Worm (Caenorhabditis elegans) whole organism, L1 larva: ENCODE measurements around the gene spp-31.

Source experiments
- F16B12.6 ChIP-seq: fragments of 150-350 bp; optimal IDR thresholded peaks from 2 replicates; lab custom pipeline; 2014; ENCODE audit warnings: missing biosample characterization, missing genetic modification characterization
- Y116A8C.19 ChIP-seq: sonication (generic microtip); optimal IDR thresholded peaks from 2 replicates; lab custom pipeline; 2016; ENCODE audit warnings: missing compliant biosample characterization, missing genetic modification characterization, borderline replicate concordance
- aha-1 ChIP-seq: fragments of 150-350 bp; optimal IDR thresholded peaks from 2 replicates; lab custom pipeline; 2014; ENCODE audit warnings: missing biosample characterization, missing genetic modification characterization
- alr-1 ChIP-seq: fragments of 200-800 bp; sonication (Bioruptor generic); optimal IDR thresholded peaks from 2 replicates; lab custom pipeline; 2018; ENCODE audit warnings: borderline replicate concordance, mild to moderate bottlenecking, missing genetic modification characterization, missing compliant biosample characterization
- ama-1 ChIP-seq: fragments of 150-350 bp; optimal IDR thresholded peaks from 2 replicates; lab custom pipeline; 2014
- blmp-1 ChIP-seq: fragments of 150-350 bp; optimal IDR thresholded peaks from 2 replicates; lab custom pipeline; 2014; ENCODE audit warnings: missing biosample characterization, missing genetic modification characterization
- ceh-63 ChIP-seq: fragments of 200-800 bp; sonication (Bioruptor generic); optimal IDR thresholded peaks from 2 replicates; lab custom pipeline; 2018; ENCODE audit warnings: mild to moderate bottlenecking, missing genetic modification characterization, missing compliant biosample characterization
- ceh-88 ChIP-seq: fragments of 200-800 bp; sonication (Bioruptor generic); IDR thresholded peaks from 2 replicates; pipeline ENCODE4 v1.3.6; 2022; ENCODE audit warnings: missing genetic modification characterization, missing compliant biosample characterization
- ceh-90 ChIP-seq: sonication (generic microtip); optimal IDR thresholded peaks from 2 replicates; lab custom pipeline; 2016; ENCODE audit warnings: missing genetic modification characterization, missing compliant biosample characterization
- ces-1 ChIP-seq: fragments of 150-350 bp; optimal IDR thresholded peaks from 2 replicates; lab custom pipeline; 2014; ENCODE audit warnings: missing biosample characterization, missing genetic modification reagents, missing genetic modification characterization
- dpl-1 ChIP-seq, 3 experiments: fragments of 150-350 bp in 2 of 3; sonication (generic microtip) in 1 of 3; optimal IDR thresholded peaks; 2 replicates each; lab custom pipeline; 2014 to 2017; ENCODE audit warnings: missing biosample characterization in 3 of 3, missing genetic modification characterization in 3 of 3, missing genetic modification reagents in 3 of 3
- efl-1 ChIP-seq, 4 experiments: fragments of 150-350 bp; optimal IDR thresholded peaks in 3 of 4; peaks in 1 of 4; 1 replicate in 1 of 4; 2 replicates in 3 of 4; lab custom pipeline; 2014; ENCODE audit warnings: missing biosample characterization in 2 of 4, missing genetic modification characterization in 2 of 4, missing genetic modification reagents in 2 of 4
- efl-3 ChIP-seq: fragments of 200-800 bp; sonication (Bioruptor generic); optimal IDR thresholded peaks from 2 replicates; lab custom pipeline; 2018; ENCODE audit warnings: mild to moderate bottlenecking, missing genetic modification characterization, missing compliant biosample characterization
- egl-13 ChIP-seq: sonication (generic microtip); optimal IDR thresholded peaks from 2 replicates; lab custom pipeline; 2016; ENCODE audit warnings: missing genotype, missing genetic modification reagents, missing genetic modification characterization, missing compliant biosample characterization
- elt-3 ChIP-seq, 6 experiments: fragments of 150-350 bp in 1 of 6; sonication (generic microtip); optimal IDR thresholded peaks; 2 replicates each; lab custom pipeline; 2017 to 2018; ENCODE audit warnings: missing biosample characterization in 6 of 6, missing genetic modification characterization in 6 of 6, inconsistent platforms in 1 of 6
- ets-5 ChIP-seq: fragments of 200-800 bp; sonication (Bioruptor generic); IDR thresholded peaks from 2 replicates; pipeline ENCODE4 v1.3.6; 2022; ENCODE audit warnings: missing genetic modification characterization, missing compliant biosample characterization
- fos-1 ChIP-seq: fragments of 150-350 bp; optimal IDR thresholded peaks from 2 replicates; lab custom pipeline; 2014; ENCODE audit warnings: missing biosample characterization, missing genetic modification characterization
- hlh-4 ChIP-seq: sonication (generic microtip); optimal IDR thresholded peaks from 2 replicates; lab custom pipeline; 2016; ENCODE audit warnings: mild to moderate bottlenecking, missing genetic modification characterization, missing compliant biosample characterization
- isw-1 ChIP-seq: fragments of 200-800 bp; sonication (Bioruptor generic); IDR thresholded peaks from 2 replicates; pipeline ENCODE4 v1.3.6; 2022; ENCODE audit warnings: missing genetic modification characterization, missing compliant biosample characterization
- jun-1 ChIP-seq: fragments of 150-350 bp; optimal IDR thresholded peaks from 2 replicates; lab custom pipeline; 2014; ENCODE audit warnings: missing biosample characterization, missing genetic modification reagents, missing genetic modification characterization
- lin-15B ChIP-seq: fragments of 150-350 bp; sonication (generic microtip); optimal IDR thresholded peaks from 3 replicates; lab custom pipeline; 2014; ENCODE audit warnings: missing biosample characterization, missing genetic modification characterization
- lin-35 ChIP-seq, 2 experiments: fragments of 150-350 bp; optimal IDR thresholded peaks; 2 replicates each; lab custom pipeline; 2014; ENCODE audit warnings: missing biosample characterization in 2 of 2, missing genetic modification characterization in 2 of 2, missing genetic modification reagents in 2 of 2
- lin-39 ChIP-seq: fragments of 150-350 bp; optimal IDR thresholded peaks from 2 replicates; lab custom pipeline; 2014; ENCODE audit warnings: missing biosample characterization, missing genetic modification reagents, missing genetic modification characterization
- lsy-2 ChIP-seq, 2 experiments: fragments of 150-350 bp; optimal IDR thresholded peaks; 2 replicates each; lab custom pipeline; 2014; ENCODE audit warnings: missing biosample characterization in 2 of 2, missing genetic modification characterization in 2 of 2
- mep-1 ChIP-seq: fragments of 150-350 bp; optimal IDR thresholded peaks from 2 replicates; lab custom pipeline; 2014; ENCODE audit warnings: missing biosample characterization, missing genetic modification characterization
- nhr-12 ChIP-seq: sonication (generic microtip); optimal IDR thresholded peaks from 2 replicates; lab custom pipeline; 2017; ENCODE audit warnings: missing biosample characterization, missing genetic modification characterization
- nhr-19 ChIP-seq: fragments of 200-800 bp; sonication (Bioruptor generic); conservative IDR thresholded peaks from 2 replicates; pipeline ENCODE4 v1.3.6; 2022; ENCODE audit warnings: missing genetic modification characterization, missing compliant biosample characterization
- nhr-237 ChIP-seq: fragments of 150-350 bp; optimal IDR thresholded peaks from 2 replicates; lab custom pipeline; 2014; ENCODE audit warnings: missing biosample characterization, missing genetic modification characterization
- nhr-28 ChIP-seq: fragments of 150-350 bp; optimal IDR thresholded peaks from 2 replicates; lab custom pipeline; 2014; ENCODE audit warnings: missing biosample characterization, missing genetic modification characterization
- nhr-76 ChIP-seq: sonication (generic microtip); optimal IDR thresholded peaks from 2 replicates; lab custom pipeline; 2017; ENCODE audit warnings: missing biosample characterization, missing genetic modification characterization
- nhr-84 ChIP-seq: sonication (generic microtip); optimal IDR thresholded peaks from 2 replicates; lab custom pipeline; 2017; ENCODE audit warnings: missing biosample characterization, missing genetic modification characterization
- nhr-85 ChIP-seq: sonication (generic microtip); peaks from one replicate; lab custom pipeline; 2016; ENCODE audit warnings: missing genetic modification characterization, inconsistent platforms, missing compliant biosample characterization
- pax-3 ChIP-seq: fragments of 200-800 bp; sonication (Bioruptor generic); optimal IDR thresholded peaks from 2 replicates; lab custom pipeline; 2018; ENCODE audit warnings: mild to moderate bottlenecking, missing genetic modification characterization, moderate library complexity, missing compliant biosample characterization
- rnt-1 ChIP-seq: sonication (generic microtip); optimal IDR thresholded peaks from 2 replicates; lab custom pipeline; 2016; ENCODE audit warnings: mild to moderate bottlenecking, missing genetic modification characterization, moderate library complexity, missing compliant biosample characterization
- snpc-4 ChIP-seq: fragments of 150-350 bp; optimal IDR thresholded peaks from 2 replicates; lab custom pipeline; 2014; ENCODE audit warnings: missing biosample characterization, missing genetic modification characterization
- snu-23 ChIP-seq: sonication (generic microtip); optimal IDR thresholded peaks from 2 replicates; lab custom pipeline; 2016; ENCODE audit warnings: missing genetic modification characterization, missing compliant biosample characterization
- sup-37 ChIP-seq: fragments of 200-800 bp; sonication (Bioruptor generic); optimal IDR thresholded peaks from 2 replicates; lab custom pipeline; 2018; ENCODE audit warnings: mild to moderate bottlenecking, missing genetic modification characterization, missing compliant biosample characterization
- swsn-7 ChIP-seq: sonication (generic microtip); optimal IDR thresholded peaks from 2 replicates; lab custom pipeline; 2016; ENCODE audit warnings: missing genetic modification characterization, missing compliant biosample characterization
- tlp-1 ChIP-seq: fragments of 150-350 bp; optimal IDR thresholded peaks from 2 replicates; lab custom pipeline; 2014; ENCODE audit warnings: missing biosample characterization, missing genetic modification characterization
- unc-30 ChIP-seq: sonication (generic microtip); optimal IDR thresholded peaks from 2 replicates; lab custom pipeline; 2017; ENCODE audit warnings: missing biosample characterization, missing genetic modification characterization
- zag-1 ChIP-seq: fragments of 150-350 bp; optimal IDR thresholded peaks from 2 replicates; lab custom pipeline; 2014; ENCODE audit warnings: missing biosample characterization, missing genetic modification characterization
- zip-4 ChIP-seq: fragments of 200-800 bp; sonication (Bioruptor generic); optimal IDR thresholded peaks from 2 replicates; lab custom pipeline; 2018; ENCODE audit warnings: mild to moderate bottlenecking, missing genetic modification characterization, moderate library complexity, missing compliant biosample characterization
- ztf-11 ChIP-seq, 2 experiments: sonication (generic microtip); optimal IDR thresholded peaks; 2 replicates each; lab custom pipeline; 2016 to 2017; ENCODE audit warnings: missing genetic modification characterization in 2 of 2, missing biosample characterization in 1 of 2, missing compliant biosample characterization in 1 of 2
- ztf-4 ChIP-seq: fragments of 150-350 bp; optimal IDR thresholded peaks from 2 replicates; lab custom pipeline; 2014; ENCODE audit warnings: missing biosample characterization, missing genetic modification characterization

spp-31 gene

DNA sequence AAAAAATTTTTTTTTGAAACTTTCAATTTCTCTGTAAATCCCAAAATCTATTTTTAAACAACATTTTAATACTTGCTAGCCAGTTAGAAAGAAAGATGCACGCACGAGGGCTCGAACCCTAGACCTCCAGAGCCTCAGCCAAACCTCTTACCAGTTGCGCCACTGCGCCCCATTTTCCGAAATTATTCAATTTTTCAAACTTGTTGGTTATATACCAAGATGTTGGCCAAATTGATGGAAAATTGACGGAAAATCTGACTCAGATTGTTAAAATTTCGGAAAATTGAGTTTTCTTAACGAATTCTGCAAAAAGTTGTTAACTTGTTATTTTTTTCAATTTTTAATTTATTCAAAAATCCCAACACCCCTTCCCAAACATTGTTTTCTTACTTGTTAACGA, 40.6 kb upstream of the spp-31 start:
- TF ChIP-seq egl-13 (tag; lab: Kevin White, UChicago) (no peak), nhr-12 (no peak), zag-1 (no peak), tlp-1 (tag; lab: Kevin White, UChicago) (no peak), swsn-7 (tag; lab: Kevin White, UChicago) (no peak), nhr-85 (tag; lab: Kevin White, UChicago) (no peak), isw-1 (GFP tag; lab: Robert Waterston, UW) (no peak), jun-1 (tag; lab: Kevin White, UChicago) (no peak), ces-1 (GFP tag; lab: Kevin White, UChicago) (no peak), alr-1 (tag; lab: Kevin White, UChicago) (no peak), snpc-4 (no peak)

- TF ChIP-seq efl-1 (optimal IDR thresholded peaks at IDR 0.05; lab: Kevin White, UChicago) = no peak
- peak in 1 of 2 experiments; percentile 32 for TF ChIP-seq efl-1 (GFP tag; optimal IDR thresholded peaks at IDR 0.05 in 1 of 2; lab: Kevin White, UChicago)
- no peak for TF ChIP-seq tlp-1 (tag; lab: Kevin White, UChicago)
Measured at ce11 chrIV:1367041-1367440, 39.3 kb upstream of the spp-31 start.

ce11 chrIV:1371300-1371699, 35.1 kb upstream of the spp-31 start:
- TF ChIP-seq ztf-11 (tag; optimal IDR thresholded peaks at IDR 0.05; lab: Kevin White, UChicago) (no peak), efl-3 (no peak), nhr-12 (no peak), ces-1 (GFP tag; lab: Kevin White, UChicago) (no peak), elt-3 (tag; optimal IDR thresholded peaks at IDR 0.05; lab: Kevin White, UChicago) (no peak), zip-4 (GFP tag; lab: Kevin White, UChicago) (no peak), fos-1 (no peak), lin-39 (tag; lab: Kevin White, UChicago) (no peak), snu-23 (GFP tag; lab: Kevin White, UChicago) (no peak), blmp-1 (tag; lab: Kevin White, UChicago) (peak; percentile 88), jun-1 (tag; lab: Kevin White, UChicago) (peak; percentile 1), F16B12.6 (tag; lab: Kevin White, UChicago) (no peak), nhr-19 (GFP tag; lab: Robert Waterston, UW) (no peak), lin-35 (GFP tag; optimal IDR thresholded peaks at IDR 0.05; lab: Kevin White, UChicago) (no peak), unc-30 (tag; lab: Kevin White, UChicago) (no peak), nhr-84 (no peak), nhr-28 (tag; lab: Kevin White, UChicago) (no peak), ztf-4 (peak; percentile 28), lin-15B (tag; lab: Kevin White, UChicago) (no peak), efl-1 (optimal IDR thresholded peaks at IDR 0.05; lab: Kevin White, UChicago) (no peak), efl-1 (GFP tag; optimal IDR thresholded peaks at IDR 0.05 in 1 of 2; lab: Kevin White, UChicago) (no peak), ets-5 (GFP tag; lab: Robert Waterston, UW) (no peak), dpl-1 (GFP tag; optimal IDR thresholded peaks at IDR 0.05; lab: Kevin White, UChicago) (no peak), tlp-1 (tag; lab: Kevin White, UChicago) (no peak), ama-1 (lab: Kevin White, UChicago) (no peak)
- TF ChIP-seq, all 84 proteins: peak for 3

DNA sequence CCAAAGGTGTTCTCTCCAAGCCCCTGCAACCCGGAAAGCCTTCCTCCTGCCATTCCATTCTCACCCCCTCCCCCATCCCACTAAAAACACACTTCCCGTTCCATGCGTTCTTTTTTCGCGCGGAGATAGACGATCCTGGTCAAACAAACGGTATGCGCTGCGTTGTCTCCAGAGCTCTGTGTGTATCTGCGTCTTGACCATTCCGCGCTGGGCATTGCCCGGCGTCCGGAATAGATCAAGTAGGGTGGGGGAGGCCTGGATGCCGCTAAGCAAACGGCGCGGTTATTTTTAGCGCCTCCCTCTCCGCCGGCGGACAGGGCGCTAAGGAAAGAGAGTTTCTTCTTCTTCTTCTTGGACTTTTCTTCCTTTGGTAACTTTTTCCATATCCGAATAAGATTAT, 31.1 kb upstream of the spp-31 start:
- no peak for TF ChIP-seq egl-13 (tag; lab: Kevin White, UChicago)
- no peak for TF ChIP-seq blmp-1 (tag; lab: Kevin White, UChicago)
- TF ChIP-seq alr-1 (tag; lab: Kevin White, UChicago) = no peak
- TF ChIP-seq Y116A8C.19 (tag; lab: Kevin White, UChicago) = no peak
- no peak for TF ChIP-seq ceh-88
- TF ChIP-seq F16B12.6 (tag; lab: Kevin White, UChicago) = no peak
- no peak for TF ChIP-seq ceh-90 (tag; lab: Kevin White, UChicago)
- no peak for TF ChIP-seq rnt-1 (tag; lab: Kevin White, UChicago)
- TF ChIP-seq aha-1 = no peak
- no peak for TF ChIP-seq nhr-76 (tag; lab: Kevin White, UChicago)
- no peak for TF ChIP-seq sup-37 (GFP tag; lab: Kevin White, UChicago)
- no peak for TF ChIP-seq ceh-63 (GFP tag; lab: Kevin White, UChicago)
- TF ChIP-seq hlh-4 (tag; lab: Kevin White, UChicago) = no peak
- no peak for TF ChIP-seq nhr-237 (tag; lab: Kevin White, UChicago)
- no peak for TF ChIP-seq pax-3
- TF ChIP-seq mep-1 (tag; lab: Kevin White, UChicago) = no peak
- TF ChIP-seq lsy-2 (tag; optimal IDR thresholded peaks at IDR 0.05; lab: Kevin White, UChicago) = no peak
- no peak for TF ChIP-seq snu-23 (GFP tag; lab: Kevin White, UChicago)
